Worm (Caenorhabditis elegans) whole organism, mixed stage, embryonic: ENCODE measurements around the gene F49E10.2.

Experiments
- M03D4.4 ChIP-seq: sonication (generic microtip); optimal IDR thresholded peaks from 2 replicates; lab custom pipeline; 2017; ENCODE audit warnings: mild to moderate bottlenecking, missing genetic modification characterization, missing compliant biosample characterization
- blmp-1 ChIP-seq: fragments of 150-350 bp; optimal IDR thresholded peaks from 2 replicates; lab custom pipeline; 2014; ENCODE audit warnings: missing biosample characterization, missing genetic modification characterization
- ceh-39 ChIP-seq: fragments of 150-350 bp; optimal IDR thresholded peaks from 2 replicates; lab custom pipeline; 2014; ENCODE audit warnings: missing biosample characterization, missing genetic modification characterization
- ceh-43 ChIP-seq: fragments of 200-800 bp; sonication (Bioruptor generic); optimal IDR thresholded peaks from 2 replicates; lab custom pipeline; 2018; ENCODE audit warnings: mild to moderate bottlenecking, missing genetic modification characterization, moderate library complexity, missing compliant biosample characterization
- ces-1 ChIP-seq: fragments of 150-350 bp; optimal IDR thresholded peaks from 2 replicates; lab custom pipeline; 2014; ENCODE audit warnings: missing biosample characterization, missing genetic modification reagents, missing genetic modification characterization
- cnd-1 ChIP-seq: fragments of 200-800 bp; sonication (Bioruptor generic); optimal IDR thresholded peaks from 2 replicates; lab custom pipeline; 2018; ENCODE audit warnings: mild to moderate bottlenecking, missing genetic modification characterization, missing compliant biosample characterization
- drap-1 ChIP-seq: fragments of 200-800 bp; sonication (Bioruptor generic); optimal IDR thresholded peaks from 3 replicates; lab custom pipeline; 2018; ENCODE audit warnings: mild to moderate bottlenecking, missing genetic modification characterization, missing compliant biosample characterization
- elt-1 ChIP-seq: sonication (generic microtip); optimal IDR thresholded peaks from 2 replicates; lab custom pipeline; 2017; ENCODE audit warnings: missing genetic modification characterization, mild to moderate bottlenecking, missing compliant biosample characterization, antibody characterized with exemption, moderate library complexity, borderline replicate concordance; ENCODE audit not compliant: insufficient read depth
- flh-1 ChIP-seq: fragments of 200-800 bp; sonication (Bioruptor generic); optimal IDR thresholded peaks from 2 replicates; lab custom pipeline; 2018; ENCODE audit warnings: mild to moderate bottlenecking, missing genetic modification characterization, moderate library complexity, missing compliant biosample characterization
- ham-2 ChIP-seq: fragments of 200-800 bp; sonication (Bioruptor generic); optimal IDR thresholded peaks from 2 replicates; lab custom pipeline; 2018; ENCODE audit warnings: mild to moderate bottlenecking, missing genetic modification characterization, missing compliant biosample characterization
- hlh-1 ChIP-seq: fragments of 150-350 bp; optimal IDR thresholded peaks from 2 replicates; lab custom pipeline; 2014; ENCODE audit warnings: missing biosample characterization, missing genetic modification reagents, missing genetic modification characterization
- lin-13 ChIP-seq: fragments of 150-350 bp; optimal IDR thresholded peaks from 2 replicates; lab custom pipeline; 2014; ENCODE audit warnings: missing biosample characterization, missing genetic modification characterization
- lsy-2 ChIP-seq: fragments of 150-350 bp; optimal IDR thresholded peaks from 2 replicates; lab custom pipeline; 2014; ENCODE audit warnings: missing biosample characterization, missing genetic modification characterization
- mab-5 ChIP-seq: fragments of 150-350 bp; optimal IDR thresholded peaks from 2 replicates; lab custom pipeline; 2014; ENCODE audit warnings: missing biosample characterization, missing genetic modification characterization
- mep-1 ChIP-seq: fragments of 150-350 bp; optimal IDR thresholded peaks from 2 replicates; lab custom pipeline; 2017; ENCODE audit warnings: missing biosample characterization, missing genetic modification reagents, missing genetic modification characterization, inconsistent platforms
- mls-2 ChIP-seq: sonication (generic microtip); optimal IDR thresholded peaks from 2 replicates; lab custom pipeline; 2016; ENCODE audit warnings: mild to moderate bottlenecking, missing genetic modification characterization, moderate library complexity, missing compliant biosample characterization
- nhr-12 ChIP-seq: fragments of 150-350 bp; optimal IDR thresholded peaks from 2 replicates; lab custom pipeline; 2014; ENCODE audit warnings: missing biosample characterization, missing genetic modification characterization
- nhr-237 ChIP-seq: fragments of 150-350 bp; optimal IDR thresholded peaks from 2 replicates; lab custom pipeline; 2014; ENCODE audit warnings: missing biosample characterization, missing genetic modification characterization
- nhr-28 ChIP-seq: fragments of 150-350 bp; optimal IDR thresholded peaks from 2 replicates; lab custom pipeline; 2014; ENCODE audit warnings: missing biosample characterization, missing genetic modification characterization
- nhr-76 ChIP-seq: sonication (generic microtip); optimal IDR thresholded peaks from 2 replicates; lab custom pipeline; 2017; ENCODE audit warnings: missing biosample characterization, missing genetic modification characterization
- sem-2 ChIP-seq: fragments of 200-800 bp; sonication (Bioruptor generic); optimal IDR thresholded peaks from 2 replicates; lab custom pipeline; 2018; ENCODE audit warnings: mild to moderate bottlenecking, missing genetic modification characterization, missing compliant biosample characterization
- snpc-4 ChIP-seq: fragments of 150-350 bp; optimal IDR thresholded peaks from 2 replicates; lab custom pipeline; 2014; ENCODE audit warnings: missing biosample characterization, missing genetic modification characterization
- sptf-1 ChIP-seq: sonication (generic microtip); optimal IDR thresholded peaks from 2 replicates; lab custom pipeline; 2017; ENCODE audit warnings: mild to moderate bottlenecking, missing genetic modification characterization, moderate library complexity, missing compliant biosample characterization
- tbx-8 ChIP-seq: fragments of 200-800 bp; sonication (Bioruptor generic); optimal IDR thresholded peaks from 2 replicates; lab custom pipeline; 2018; ENCODE audit warnings: mild to moderate bottlenecking, missing genetic modification characterization, moderate library complexity, missing compliant biosample characterization
- unc-120 ChIP-seq: sonication (generic microtip); optimal IDR thresholded peaks from 2 replicates; lab custom pipeline; 2017; ENCODE audit warnings: missing genetic modification characterization, missing compliant biosample characterization; ENCODE audit not compliant: poor library complexity, severe bottlenecking
- unc-62 ChIP-seq: fragments of 150-350 bp; optimal IDR thresholded peaks from 2 replicates; lab custom pipeline; 2014; ENCODE audit warnings: missing biosample characterization, missing genetic modification reagents, missing genetic modification characterization
- zip-8 ChIP-seq: fragments of 150-350 bp; optimal IDR thresholded peaks from 2 replicates; lab custom pipeline; 2014; ENCODE audit warnings: missing biosample characterization, missing genetic modification characterization
- ztf-11 ChIP-seq: fragments of 150-350 bp; optimal IDR thresholded peaks from 2 replicates; lab custom pipeline; 2014; ENCODE audit warnings: missing biosample characterization, missing genetic modification characterization

F49E10.2 gene

DNA sequence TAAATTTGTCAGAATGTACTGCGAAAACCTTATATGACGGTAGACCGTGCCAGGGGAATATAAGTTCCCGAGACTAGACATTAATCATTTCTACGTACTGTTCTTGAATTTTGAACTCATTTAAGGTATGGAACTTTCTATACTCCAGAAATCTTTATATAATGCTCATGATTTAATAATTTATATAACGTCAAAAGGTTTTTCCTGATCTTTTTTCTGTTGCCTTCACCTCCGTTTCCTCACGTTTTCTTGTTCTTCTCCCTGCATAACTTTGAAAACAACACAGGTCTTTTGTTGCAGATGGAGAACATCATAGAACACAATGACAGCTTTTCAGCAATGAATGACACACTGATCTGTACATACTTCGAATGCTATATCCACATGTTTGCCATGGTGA lies 40.6 kb downstream of the F49E10.2 start, which contains the start of gene egl-6:
Gene egl-6, plus strand, starts transcription at position 301 of the 400 bp plus-strand sequence.
- TF ChIP-seq drap-1 (GFP tag; lab: Kevin White, UChicago) (no peak), sem-2 (GFP tag; lab: Kevin White, UChicago) (no peak), unc-62 (GFP tag; lab: Kevin White, UChicago) (no peak), ces-1 (GFP tag; lab: Kevin White, UChicago) (no peak), mep-1 (tag; lab: Kevin White, UChicago) (no peak), M03D4.4 (tag; lab: Kevin White, UChicago) (no peak), elt-1 (tag; lab: Kevin White, UChicago) (no peak), unc-120 (tag; lab: Kevin White, UChicago) (no peak)
- TF ChIP-seq, all 35 proteins: peak for 0

ce11 chrX:5932923-5933322 lies 42.7 kb downstream of the F49E10.2 start:
- TF ChIP-seq nhr-76 (no peak), ces-1 (GFP tag; lab: Kevin White, UChicago) (no peak), nhr-237 (tag; lab: Kevin White, UChicago) (no peak), ceh-39 (no peak), nhr-12 (tag; lab: Kevin White, UChicago) (no peak), sptf-1 (tag; lab: Kevin White, UChicago) (no peak), snpc-4 (tag; lab: Kevin White, UChicago) (no peak), cnd-1 (tag; lab: Kevin White, UChicago) (no peak), unc-120 (tag; lab: Kevin White, UChicago) (no peak), flh-1 (GFP tag; lab: Kevin White, UChicago) (no peak), lsy-2 (tag; lab: Kevin White, UChicago) (no peak), unc-62 (GFP tag; lab: Kevin White, UChicago) (no peak)

ce11 chrX:5935473-5935872 lies 45.3 kb downstream of the F49E10.2 start, which contains the start of gene C46F4.3:
Gene C46F4.3, plus strand, starts transcription at chrX:5935773.
- TF ChIP-seq ces-1 (GFP tag; lab: Kevin White, UChicago) (no peak), elt-1 (tag; lab: Kevin White, UChicago) (no peak)

ce11 chrX:5941325-5941724 lies 51.1 kb downstream of the F49E10.2 start:
- TF ChIP-seq nhr-28 (tag; lab: Kevin White, UChicago) (no peak), zip-8 (tag; lab: Kevin White, UChicago) (no peak), mls-2 (tag; lab: Kevin White, UChicago) (no peak), snpc-4 (tag; lab: Kevin White, UChicago) (no peak), drap-1 (GFP tag; lab: Kevin White, UChicago) (no peak), nhr-76 (no peak), flh-1 (GFP tag; lab: Kevin White, UChicago) (no peak), ceh-43 (no peak), blmp-1 (tag; lab: Kevin White, UChicago) (no peak), cnd-1 (tag; lab: Kevin White, UChicago) (no peak), ztf-11 (no peak), ces-1 (GFP tag; lab: Kevin White, UChicago) (no peak), ham-2 (GFP tag; lab: Kevin White, UChicago) (no peak), lsy-2 (tag; lab: Kevin White, UChicago) (no peak), M03D4.4 (tag; lab: Kevin White, UChicago) (no peak), hlh-1 (no peak), unc-62 (GFP tag; lab: Kevin White, UChicago) (no peak), elt-1 (tag; lab: Kevin White, UChicago) (no peak)
- TF ChIP-seq, all 35 proteins: peak for 0

DNA sequence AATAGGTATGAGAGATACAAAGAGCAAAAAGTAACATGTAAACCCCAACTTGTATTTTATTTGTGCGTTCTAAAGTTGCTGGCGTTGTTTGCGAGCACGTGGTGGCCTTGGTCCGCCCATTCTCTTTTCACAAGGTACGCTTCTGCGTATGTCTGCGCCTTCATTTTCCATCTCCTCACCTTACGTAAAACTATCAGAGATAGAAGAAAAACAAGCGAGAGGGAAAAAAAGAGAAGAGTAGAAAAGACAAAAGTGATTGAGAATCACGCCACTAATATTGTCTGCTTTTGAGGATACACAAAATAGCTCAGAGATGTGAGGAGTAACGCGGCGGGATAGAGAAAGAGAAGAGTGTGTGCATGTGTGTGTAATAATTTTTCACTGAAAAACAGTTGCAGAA lies 52.0 kb downstream of the F49E10.2 start:
- TF ChIP-seq flh-1 (GFP tag; lab: Kevin White, UChicago) (no peak), unc-62 (GFP tag; lab: Kevin White, UChicago) (peak; percentile 21), sem-2 (GFP tag; lab: Kevin White, UChicago) (no peak), mab-5 (tag; lab: Kevin White, UChicago) (no peak), unc-120 (tag; lab: Kevin White, UChicago) (peak; percentile 47), nhr-12 (tag; lab: Kevin White, UChicago) (no peak), hlh-1 (peak; percentile 31)

DNA sequence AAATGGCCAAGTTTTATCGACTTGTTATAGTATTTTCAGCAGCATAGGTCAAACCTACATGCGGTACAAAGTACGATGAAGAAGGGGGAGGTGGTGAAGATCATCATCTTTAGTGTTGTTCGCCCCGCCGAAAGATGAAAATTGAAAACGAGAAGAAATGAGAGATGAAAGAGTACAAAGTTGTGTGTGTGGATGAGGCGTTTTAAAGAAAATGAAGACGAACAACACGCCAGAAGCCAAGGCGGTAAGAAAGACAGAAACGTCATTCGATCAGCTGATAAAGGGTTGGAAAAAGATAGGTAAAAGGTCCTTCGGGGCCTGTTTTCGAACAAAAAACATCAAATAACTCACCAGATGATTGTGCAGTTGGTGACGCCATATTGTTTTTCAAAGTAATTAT lies 53.7 kb downstream of the F49E10.2 start:
- TF ChIP-seq lin-13 (tag; lab: Kevin White, UChicago): no peak
- no peak for TF ChIP-seq lsy-2 (tag; lab: Kevin White, UChicago)
- no peak for TF ChIP-seq nhr-76
- TF ChIP-seq unc-62 (GFP tag; lab: Kevin White, UChicago): no peak
- TF ChIP-seq nhr-28 (tag; lab: Kevin White, UChicago): no peak
- TF ChIP-seq tbx-8 (GFP tag; lab: Kevin White, UChicago): no peak
- no peak for TF ChIP-seq drap-1 (GFP tag; lab: Kevin White, UChicago)
- TF ChIP-seq nhr-237 (tag; lab: Kevin White, UChicago): no peak
